Worm (Caenorhabditis elegans): ENCODE results near the gene nhr-63.

- no peak for TF ChIP-seq fkh-10 (GFP tag; optimal IDR thresholded peaks at IDR 0.05)
- no peak for TF ChIP-seq ama-1 (optimal IDR thresholded peaks at IDR 0.05)
- no peak for TF ChIP-seq nhr-25 (tag; optimal IDR thresholded peaks at IDR 0.05; ENCODE audit: borderline replicate concordance, insufficient read depth)
- no peak for TF ChIP-seq fos-1 (tag; optimal IDR thresholded peaks at IDR 0.05)
These were observed 19.5 kb upstream of the nhr-63 start, which contains the start of the genes fbxa-99 and F36G9.13 for ce11 chrV:15982733-15983344.

Measured in whole organism, L4 larva.